Fruit fly (Drosophila melanogaster) whole organism, wandering third instar larva: ENCODE data around the gene CG16781.

ENCODE experiments used
- Abd-B ChIP-seq: fragments of >200 bp; optimal IDR thresholded peaks from 2 replicates; lab custom pipeline; 2017; ENCODE audit warnings: missing biosample characterization, missing genetic modification characterization
- CG32264 ChIP-seq: fragments of 200-800 bp; sonication (Bioruptor generic); optimal IDR thresholded peaks from 2 replicates; lab custom pipeline; 2016; ENCODE audit warnings: missing biosample characterization, missing genetic modification characterization
- CG9705 ChIP-seq: fragments of 200-800 bp; sonication (Bioruptor generic); optimal IDR thresholded peaks from 2 replicates; lab custom pipeline; 2018; ENCODE audit warnings: missing biosample characterization, mild to moderate bottlenecking, missing genetic modification characterization
- CrebA ChIP-seq: fragments of 200-800 bp; sonication (Bioruptor generic); optimal IDR thresholded peaks from 2 replicates; lab custom pipeline; 2016; ENCODE audit warnings: missing biosample characterization, mild to moderate bottlenecking, missing genetic modification characterization, borderline replicate concordance
- Dfd ChIP-seq: fragments of >200 bp; optimal IDR thresholded peaks from 2 replicates; lab custom pipeline; 2017; ENCODE audit warnings: missing biosample characterization, missing genetic modification characterization
- Dif ChIP-seq: fragments of 200-275, 200-300 bp; sonication (Bioruptor generic); optimal IDR thresholded peaks from 2 replicates; lab custom pipeline; 2018; ENCODE audit warnings: missing biosample characterization, missing genetic modification characterization; ENCODE audit not compliant: partially characterized antibody
- GATAd ChIP-seq: sonication (Bioruptor generic); optimal IDR thresholded peaks from 2 replicates; lab custom pipeline; 2016; ENCODE audit warnings: missing biosample characterization, missing genetic modification characterization
- HLH106 ChIP-seq: fragments of 200-800 bp; optimal IDR thresholded peaks from 3 replicates; lab custom pipeline; 2019; ENCODE audit warnings: missing biosample characterization, mild to moderate bottlenecking, missing genetic modification characterization, moderate library complexity
- Hnf4 ChIP-seq: fragments of 200-800 bp; sonication (Bioruptor generic); optimal IDR thresholded peaks from 2 replicates; lab custom pipeline; 2016; ENCODE audit warnings: missing biosample characterization, mild to moderate bottlenecking, missing genetic modification characterization
- Hr78 ChIP-seq: fragments of >200 bp; optimal IDR thresholded peaks from 2 replicates; lab custom pipeline; 2017; ENCODE audit warnings: missing biosample characterization, missing genetic modification characterization
- Hr83 ChIP-seq: fragments of 200-300 bp; sonication (Bioruptor generic); optimal IDR thresholded peaks from 2 replicates; lab custom pipeline; 2016; ENCODE audit warnings: missing biosample characterization, mild to moderate bottlenecking, missing genetic modification characterization, moderate library complexity; ENCODE audit not compliant: poor library complexity, severe bottlenecking
- Jra ChIP-seq: sonication (Bioruptor generic); optimal IDR thresholded peaks from 2 replicates; lab custom pipeline; 2016; ENCODE audit warnings: missing biosample characterization, missing genetic modification characterization
- Mio ChIP-seq: sonication (Bioruptor generic); optimal IDR thresholded peaks from 2 replicates; lab custom pipeline; 2016; ENCODE audit warnings: missing biosample characterization, missing genetic modification characterization
- Myc ChIP-seq: fragments of >200 bp; optimal IDR thresholded peaks from 2 replicates; lab custom pipeline; 2017
- N ChIP-seq: fragments of >200 bp; optimal IDR thresholded peaks from 2 replicates; lab custom pipeline; 2018; ENCODE audit warnings: missing biosample characterization, missing external identifiers, missing genetic modification characterization
- OdsH ChIP-seq: fragments of 200-800 bp; sonication (Bioruptor generic); optimal IDR thresholded peaks from 2 replicates; lab custom pipeline; 2016; ENCODE audit warnings: missing biosample characterization, mild to moderate bottlenecking, missing genetic modification characterization
- Rel ChIP-seq, 2 experiments: fragments of 200-800 bp; sonication (Bioruptor generic) in 1 of 2; optimal IDR thresholded peaks; 2 replicates in 1 of 2; 3 replicates in 1 of 2; lab custom pipeline; 2016 to 2019; ENCODE audit warnings: mild to moderate bottlenecking in 2 of 2, missing biosample characterization in 2 of 2, missing genetic modification characterization in 2 of 2, moderate library complexity in 1 of 2
- Sp1 ChIP-seq: fragments of 200-800 bp; sonication (Bioruptor generic); optimal IDR thresholded peaks from 3 replicates; lab custom pipeline; 2019; ENCODE audit warnings: missing biosample characterization, mild to moderate bottlenecking, missing genetic modification characterization, moderate library complexity
- Vsx2 ChIP-seq: fragments of 200-300, 225-300 bp; sonication (Bioruptor generic); optimal IDR thresholded peaks from 2 replicates; lab custom pipeline; 2018; ENCODE audit warnings: missing biosample characterization, missing genetic modification characterization; ENCODE audit not compliant: partially characterized antibody
- br ChIP-seq: fragments of 200-800 bp; sonication (Bioruptor generic); optimal IDR thresholded peaks from 2 replicates; lab custom pipeline; 2016; ENCODE audit warnings: missing biosample characterization, missing genetic modification characterization
- brk ChIP-seq: fragments of 200-800 bp; sonication (Bioruptor generic); optimal IDR thresholded peaks from 2 replicates; lab custom pipeline; 2016; ENCODE audit warnings: missing biosample characterization, mild to moderate bottlenecking, missing genetic modification characterization
- dl ChIP-seq, 2 experiments: fragments of 175-275, 200-275 bp in 1 of 2; fragments of 200-275 bp in 1 of 2; sonication (Bioruptor generic); optimal IDR thresholded peaks; lab custom pipeline; 2018; ENCODE audit warnings: mild to moderate bottlenecking in 2 of 2, missing biosample characterization in 2 of 2, missing genetic modification characterization in 2 of 2, moderate library complexity in 2 of 2; ENCODE audit not compliant: partially characterized antibody in 2 of 2, insufficient read depth in 1 of 2
- dmrt93B ChIP-seq: fragments of 200-800 bp; sonication (Bioruptor generic); optimal IDR thresholded peaks from 2 replicates; lab custom pipeline; 2018; ENCODE audit warnings: missing biosample characterization, mild to moderate bottlenecking, missing genetic modification characterization
- dsf ChIP-seq: sonication (Bioruptor generic); optimal IDR thresholded peaks from 2 replicates; lab custom pipeline; 2016; ENCODE audit warnings: missing biosample characterization, missing genetic modification characterization, borderline replicate concordance
- ey ChIP-seq: fragments of 200-800 bp; sonication (Bioruptor generic); optimal IDR thresholded peaks from 2 replicates; lab custom pipeline; 2016; ENCODE audit warnings: missing biosample characterization, missing genetic modification characterization
- foxo ChIP-seq, 2 experiments: fragments of 200-800 bp; sonication (Bioruptor generic); optimal IDR thresholded peaks; 2 replicates in 1 of 2; 3 replicates in 1 of 2; lab custom pipeline; 2016 to 2017; ENCODE audit warnings: missing biosample characterization in 2 of 2, missing genetic modification characterization in 2 of 2
- fru ChIP-seq: fragments of 200-800 bp; sonication (Bioruptor generic); optimal IDR thresholded peaks from 3 replicates; lab custom pipeline; 2016; ENCODE audit warnings: missing biosample characterization, mild to moderate bottlenecking, missing genetic modification characterization
- h ChIP-seq: fragments of 200-800 bp; sonication (Bioruptor generic); optimal IDR thresholded peaks from 3 replicates; lab custom pipeline; 2016; ENCODE audit warnings: missing biosample characterization, mild to moderate bottlenecking, missing genetic modification characterization
- jim ChIP-seq: fragments of 175-275, 200-325 bp; sonication (Bioruptor generic); optimal IDR thresholded peaks from 2 replicates; lab custom pipeline; 2016; ENCODE audit warnings: missing biosample characterization, mild to moderate bottlenecking, missing genetic modification characterization
- lola ChIP-seq: fragments of >200 bp; optimal IDR thresholded peaks from 2 replicates; lab custom pipeline; 2017; ENCODE audit warnings: missing biosample characterization, missing genetic modification characterization
- pan ChIP-seq: fragments of >200 bp; optimal IDR thresholded peaks from 2 replicates; lab custom pipeline; 2017
- psq ChIP-seq: fragments of 200-800 bp; sonication (Bioruptor generic); optimal IDR thresholded peaks from 3 replicates; lab custom pipeline; 2017; ENCODE audit warnings: missing biosample characterization, mild to moderate bottlenecking, missing genetic modification characterization, moderate library complexity
- rgr ChIP-seq: fragments of 200-800 bp; sonication (Bioruptor generic); optimal IDR thresholded peaks from 3 replicates; lab custom pipeline; 2016; ENCODE audit warnings: missing biosample characterization, mild to moderate bottlenecking, missing genetic modification characterization
- sage ChIP-seq: fragments of 200-800 bp; sonication (Bioruptor generic); optimal IDR thresholded peaks from 2 replicates; lab custom pipeline; 2016; ENCODE audit warnings: missing biosample characterization, mild to moderate bottlenecking, missing genetic modification characterization
- sv ChIP-seq: fragments of 200-800 bp; sonication (Bioruptor generic); optimal IDR thresholded peaks from 3 replicates; lab custom pipeline; 2016; ENCODE audit warnings: missing biosample characterization, missing genetic modification characterization
- tai ChIP-seq: sonication (Bioruptor generic); optimal IDR thresholded peaks from 2 replicates; lab custom pipeline; 2016; ENCODE audit warnings: missing biosample characterization, missing genetic modification characterization
- usp ChIP-seq: fragments of >200 bp; optimal IDR thresholded peaks from 2 replicates; lab custom pipeline; 2017; ENCODE audit warnings: missing biosample characterization, missing genetic modification characterization
- woc ChIP-seq: sonication (Bioruptor generic); optimal IDR thresholded peaks from 2 replicates; lab custom pipeline; 2016; ENCODE audit warnings: missing biosample characterization, mild to moderate bottlenecking, missing genetic modification characterization

Gene CG16781

dm6 chrX:3444800-3445199 is 19.0 kb downstream of the CG16781 start:
- TF ChIP-seq CG32264 (GFP tag; lab: Kevin White, UChicago), result no peak
- TF ChIP-seq CrebA (GFP tag; lab: Kevin White, UChicago), result no peak
- TF ChIP-seq OdsH (GFP tag; lab: Kevin White, UChicago), result peak; percentile 7
- peak; percentile 40 for TF ChIP-seq fru (GFP tag; lab: Kevin White, UChicago)
- TF ChIP-seq dsf, result no peak
- no peak for TF ChIP-seq jim (GFP tag; lab: Kevin White, UChicago)
- TF ChIP-seq CG9705 (GFP tag; lab: Kevin White, UChicago), result no peak
- TF ChIP-seq pan (lab: Kevin White, UChicago), result no peak
- no peak for TF ChIP-seq woc (GFP tag; lab: Kevin White, UChicago)
- TF ChIP-seq Dfd (GFP tag; lab: Kevin White, UChicago), result no peak
- peak; percentile 44 for TF ChIP-seq h (GFP tag; lab: Kevin White, UChicago)
- no peak for TF ChIP-seq N (GFP tag; lab: Kevin White, UChicago)
- peak; percentile 22 for TF ChIP-seq Sp1 (GFP tag; lab: Kevin White, UChicago)
- TF ChIP-seq Myc (lab: Kevin White, UChicago), result no peak
- TF ChIP-seq Vsx2, result no peak
- no peak for TF ChIP-seq ey
- TF ChIP-seq dl (GFP tag; optimal IDR thresholded peaks at IDR 0.05; lab: Kevin White, UChicago; ENCODE audit: insufficient read depth in 1 of 2, partially characterized antibody in 2 of 2), result no peak
- no peak for TF ChIP-seq sage (GFP tag; lab: Kevin White, UChicago)
- no peak for TF ChIP-seq Abd-B
- peak; percentile 52 for TF ChIP-seq rgr (GFP tag; lab: Kevin White, UChicago)
- no peak for TF ChIP-seq Hr83 (GFP tag; lab: Kevin White, UChicago)
- TF ChIP-seq sv (GFP tag; lab: Kevin White, UChicago), result no peak
- no peak for TF ChIP-seq br (GFP tag; lab: Kevin White, UChicago)
- no peak for TF ChIP-seq tai (GFP tag; lab: Kevin White, UChicago)
- no peak for TF ChIP-seq lola (GFP tag; lab: Kevin White, UChicago)
- TF ChIP-seq dmrt93B (GFP tag; lab: Kevin White, UChicago), result peak; percentile 53
- no peak for TF ChIP-seq Jra (GFP tag; lab: Kevin White, UChicago)
- TF ChIP-seq Rel (GFP tag; optimal IDR thresholded peaks at IDR 0.05; lab: Kevin White, UChicago), result no peak
- TF ChIP-seq Rel (tag; optimal IDR thresholded peaks at IDR 0.05; lab: Kevin White, UChicago), result no peak
- no peak for TF ChIP-seq Mio (GFP tag; lab: Kevin White, UChicago)
- no peak for TF ChIP-seq usp (GFP tag; lab: Kevin White, UChicago)
- TF ChIP-seq GATAd, result no peak
- TF ChIP-seq brk (GFP tag; lab: Kevin White, UChicago), result no peak
- TF ChIP-seq psq, result peak; percentile 34
- TF ChIP-seq foxo (GFP tag; optimal IDR thresholded peaks at IDR 0.05; lab: Kevin White, UChicago), result peak in 1 of 2 experiments; percentile 64
- TF ChIP-seq HLH106 (tag; lab: Kevin White, UChicago), result peak; percentile 51
- TF ChIP-seq Dif (GFP tag; lab: Kevin White, UChicago), result no peak
- TF ChIP-seq Hnf4 (GFP tag; lab: Kevin White, UChicago), result no peak
- TF ChIP-seq Hr78 (GFP tag; lab: Kevin White, UChicago), result no peak
- TF ChIP-seq, all 38 proteins: peak for 9

dm6 chrX:3443902-3444301 is 19.9 kb downstream of the CG16781 start:
- TF ChIP-seq HLH106 (tag; lab: Kevin White, UChicago) (no peak), usp (GFP tag; lab: Kevin White, UChicago) (no peak), ey (no peak), br (GFP tag; lab: Kevin White, UChicago) (no peak), Abd-B (no peak), Vsx2 (no peak), sage (GFP tag; lab: Kevin White, UChicago) (no peak), tai (GFP tag; lab: Kevin White, UChicago) (no peak), Dif (GFP tag; lab: Kevin White, UChicago) (no peak), dsf (no peak), Hr83 (GFP tag; lab: Kevin White, UChicago) (no peak), brk (GFP tag; lab: Kevin White, UChicago) (no peak), N (GFP tag; lab: Kevin White, UChicago) (no peak), CG32264 (GFP tag; lab: Kevin White, UChicago) (no peak), CG9705 (GFP tag; lab: Kevin White, UChicago) (no peak), OdsH (GFP tag; lab: Kevin White, UChicago) (no peak), Rel (GFP tag; optimal IDR thresholded peaks at IDR 0.05; lab: Kevin White, UChicago) (no peak), Rel (tag; optimal IDR thresholded peaks at IDR 0.05; lab: Kevin White, UChicago) (no peak)
- TF ChIP-seq, all 38 proteins: peak for 0
